Worm (Caenorhabditis elegans) whole organism, mixed stage, embryonic: ENCODE measurements around the gene K03B4.8.

Source experiments
- bed-3 ChIP-seq: fragments of 200-800 bp; sonication (Bioruptor generic); optimal IDR thresholded peaks from 3 replicates; lab custom pipeline; 2018; ENCODE audit warnings: mild to moderate bottlenecking, missing genetic modification characterization, moderate library complexity, missing compliant biosample characterization
- blmp-1 ChIP-seq: fragments of 150-350 bp; optimal IDR thresholded peaks from 2 replicates; lab custom pipeline; 2014; ENCODE audit warnings: missing biosample characterization, missing genetic modification characterization
- ceh-39 ChIP-seq: fragments of 150-350 bp; optimal IDR thresholded peaks from 2 replicates; lab custom pipeline; 2014; ENCODE audit warnings: missing biosample characterization, missing genetic modification characterization
- ceh-43 ChIP-seq: fragments of 200-800 bp; sonication (Bioruptor generic); optimal IDR thresholded peaks from 2 replicates; lab custom pipeline; 2018; ENCODE audit warnings: mild to moderate bottlenecking, missing genetic modification characterization, moderate library complexity, missing compliant biosample characterization
- ces-1 ChIP-seq: fragments of 150-350 bp; optimal IDR thresholded peaks from 2 replicates; lab custom pipeline; 2014; ENCODE audit warnings: missing biosample characterization, missing genetic modification reagents, missing genetic modification characterization
- cnd-1 ChIP-seq: fragments of 200-800 bp; sonication (Bioruptor generic); optimal IDR thresholded peaks from 2 replicates; lab custom pipeline; 2018; ENCODE audit warnings: mild to moderate bottlenecking, missing genetic modification characterization, missing compliant biosample characterization
- drap-1 ChIP-seq: fragments of 200-800 bp; sonication (Bioruptor generic); optimal IDR thresholded peaks from 3 replicates; lab custom pipeline; 2018; ENCODE audit warnings: mild to moderate bottlenecking, missing genetic modification characterization, missing compliant biosample characterization
- elt-1 ChIP-seq: sonication (generic microtip); optimal IDR thresholded peaks from 2 replicates; lab custom pipeline; 2017; ENCODE audit warnings: missing genetic modification characterization, mild to moderate bottlenecking, missing compliant biosample characterization, antibody characterized with exemption, moderate library complexity, borderline replicate concordance; ENCODE audit not compliant: insufficient read depth
- elt-3 ChIP-seq: fragments of 150-350 bp; optimal IDR thresholded peaks from 2 replicates; lab custom pipeline; 2014; ENCODE audit warnings: missing biosample characterization, missing genetic modification characterization
- flh-1 ChIP-seq: fragments of 200-800 bp; sonication (Bioruptor generic); optimal IDR thresholded peaks from 2 replicates; lab custom pipeline; 2018; ENCODE audit warnings: mild to moderate bottlenecking, missing genetic modification characterization, moderate library complexity, missing compliant biosample characterization
- ham-2 ChIP-seq: fragments of 200-800 bp; sonication (Bioruptor generic); optimal IDR thresholded peaks from 2 replicates; lab custom pipeline; 2018; ENCODE audit warnings: mild to moderate bottlenecking, missing genetic modification characterization, missing compliant biosample characterization
- hlh-1 ChIP-seq: fragments of 150-350 bp; optimal IDR thresholded peaks from 2 replicates; lab custom pipeline; 2014; ENCODE audit warnings: missing biosample characterization, missing genetic modification reagents, missing genetic modification characterization
- lin-13 ChIP-seq: fragments of 150-350 bp; optimal IDR thresholded peaks from 2 replicates; lab custom pipeline; 2014; ENCODE audit warnings: missing biosample characterization, missing genetic modification characterization
- lin-32 ChIP-seq: fragments of 200-800 bp; sonication (Bioruptor generic); optimal IDR thresholded peaks from 2 replicates; lab custom pipeline; 2018; ENCODE audit warnings: mild to moderate bottlenecking, missing genetic modification characterization, missing compliant biosample characterization
- mab-5 ChIP-seq: fragments of 150-350 bp; optimal IDR thresholded peaks from 2 replicates; lab custom pipeline; 2014; ENCODE audit warnings: missing biosample characterization, missing genetic modification characterization
- mep-1 ChIP-seq: fragments of 150-350 bp; optimal IDR thresholded peaks from 2 replicates; lab custom pipeline; 2017; ENCODE audit warnings: missing biosample characterization, missing genetic modification reagents, missing genetic modification characterization, inconsistent platforms
- mls-2 ChIP-seq: sonication (generic microtip); optimal IDR thresholded peaks from 2 replicates; lab custom pipeline; 2016; ENCODE audit warnings: mild to moderate bottlenecking, missing genetic modification characterization, moderate library complexity, missing compliant biosample characterization
- nhr-12 ChIP-seq: fragments of 150-350 bp; optimal IDR thresholded peaks from 2 replicates; lab custom pipeline; 2014; ENCODE audit warnings: missing biosample characterization, missing genetic modification characterization
- nhr-237 ChIP-seq: fragments of 150-350 bp; optimal IDR thresholded peaks from 2 replicates; lab custom pipeline; 2014; ENCODE audit warnings: missing biosample characterization, missing genetic modification characterization
- nhr-28 ChIP-seq: fragments of 150-350 bp; optimal IDR thresholded peaks from 2 replicates; lab custom pipeline; 2014; ENCODE audit warnings: missing biosample characterization, missing genetic modification characterization
- nhr-76 ChIP-seq: sonication (generic microtip); optimal IDR thresholded peaks from 2 replicates; lab custom pipeline; 2017; ENCODE audit warnings: missing biosample characterization, missing genetic modification characterization
- pha-4 ChIP-seq: fragments of 150-350 bp; optimal IDR thresholded peaks from 2 replicates; lab custom pipeline; 2018; ENCODE audit warnings: missing biosample characterization, missing genetic modification reagents, missing genetic modification characterization
- sem-2 ChIP-seq: fragments of 200-800 bp; sonication (Bioruptor generic); optimal IDR thresholded peaks from 2 replicates; lab custom pipeline; 2018; ENCODE audit warnings: mild to moderate bottlenecking, missing genetic modification characterization, missing compliant biosample characterization
- snpc-4 ChIP-seq: fragments of 150-350 bp; optimal IDR thresholded peaks from 2 replicates; lab custom pipeline; 2014; ENCODE audit warnings: missing biosample characterization, missing genetic modification characterization
- sptf-1 ChIP-seq: sonication (generic microtip); optimal IDR thresholded peaks from 2 replicates; lab custom pipeline; 2017; ENCODE audit warnings: mild to moderate bottlenecking, missing genetic modification characterization, moderate library complexity, missing compliant biosample characterization
- tbx-8 ChIP-seq: fragments of 200-800 bp; sonication (Bioruptor generic); optimal IDR thresholded peaks from 2 replicates; lab custom pipeline; 2018; ENCODE audit warnings: mild to moderate bottlenecking, missing genetic modification characterization, moderate library complexity, missing compliant biosample characterization
- unc-120 ChIP-seq: sonication (generic microtip); optimal IDR thresholded peaks from 2 replicates; lab custom pipeline; 2017; ENCODE audit warnings: missing genetic modification characterization, missing compliant biosample characterization; ENCODE audit not compliant: poor library complexity, severe bottlenecking
- unc-39 ChIP-seq: fragments of 150-350 bp; optimal IDR thresholded peaks from 2 replicates; lab custom pipeline; 2014; ENCODE audit warnings: missing biosample characterization, missing genetic modification characterization
- unc-62 ChIP-seq: fragments of 150-350 bp; optimal IDR thresholded peaks from 2 replicates; lab custom pipeline; 2014; ENCODE audit warnings: missing biosample characterization, missing genetic modification reagents, missing genetic modification characterization
- ztf-11 ChIP-seq: fragments of 150-350 bp; optimal IDR thresholded peaks from 2 replicates; lab custom pipeline; 2014; ENCODE audit warnings: missing biosample characterization, missing genetic modification characterization

K03B4.8 gene

DNA sequence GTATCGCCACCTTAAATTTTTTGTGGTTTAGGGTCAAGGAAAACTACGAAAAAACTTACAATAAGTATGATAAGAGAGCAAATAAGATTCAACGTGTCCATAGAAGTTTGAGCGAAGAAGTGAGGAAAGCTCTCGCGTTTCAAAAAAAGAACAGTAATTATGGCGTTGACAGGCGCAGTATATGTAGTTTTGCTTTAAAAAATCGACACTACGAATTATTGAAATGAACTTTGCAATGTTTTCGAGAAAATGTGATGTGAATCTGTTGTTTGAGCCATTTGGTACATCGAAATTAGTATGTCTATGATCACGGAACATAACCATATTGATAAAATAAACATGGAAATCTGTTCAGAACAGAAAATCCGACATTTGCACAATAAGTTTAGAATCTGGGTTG, 12.0 kb downstream of the K03B4.8 start, which contains the start of gene srx-74:
srx-74 (minus strand) TSS at position 101 of the 400 bp plus-strand sequence.
- TF ChIP-seq sem-2 (no peak), ces-1 (no peak), elt-1 (tag; lab: Kevin White, UChicago) (no peak), pha-4 (no peak)

DNA sequence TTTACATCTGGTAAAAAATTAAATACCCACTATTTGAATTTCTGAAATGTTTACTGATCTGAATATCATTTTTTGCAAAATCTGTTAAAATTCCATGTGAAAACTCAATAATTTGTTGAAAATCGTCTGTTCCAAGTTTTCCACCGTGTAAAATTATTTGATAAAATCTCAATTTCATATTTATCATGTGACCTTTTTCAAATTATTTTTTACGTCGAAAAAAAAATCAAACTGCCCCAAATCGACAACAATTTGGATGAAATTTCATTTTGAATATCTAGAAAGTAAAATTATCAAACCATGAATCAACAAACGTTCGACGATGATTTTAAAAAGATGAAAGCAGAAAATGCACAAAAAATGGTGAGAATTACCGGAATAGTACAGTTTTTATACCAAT, 19.2 kb downstream of the K03B4.8 start, which contains the start of gene F41F3.9:
F41F3.9 (plus strand) TSS at position 301 of the 400 bp plus-strand sequence.
- no peak for TF ChIP-seq ces-1
- no peak for TF ChIP-seq nhr-12
- TF ChIP-seq hlh-1 (tag; lab: Kevin White, UChicago) = no peak
- no peak for TF ChIP-seq tbx-8 (GFP tag; lab: Kevin White, UChicago)
- no peak for TF ChIP-seq lin-13 (tag; lab: Kevin White, UChicago)
- no peak for TF ChIP-seq cnd-1 (tag; lab: Kevin White, UChicago)
- TF ChIP-seq ceh-43 (GFP tag; lab: Kevin White, UChicago) = no peak
- no peak for TF ChIP-seq nhr-237 (tag; lab: Kevin White, UChicago)
- TF ChIP-seq drap-1 = no peak
- no peak for TF ChIP-seq blmp-1
- TF ChIP-seq unc-120 (tag; lab: Kevin White, UChicago) = no peak

DNA sequence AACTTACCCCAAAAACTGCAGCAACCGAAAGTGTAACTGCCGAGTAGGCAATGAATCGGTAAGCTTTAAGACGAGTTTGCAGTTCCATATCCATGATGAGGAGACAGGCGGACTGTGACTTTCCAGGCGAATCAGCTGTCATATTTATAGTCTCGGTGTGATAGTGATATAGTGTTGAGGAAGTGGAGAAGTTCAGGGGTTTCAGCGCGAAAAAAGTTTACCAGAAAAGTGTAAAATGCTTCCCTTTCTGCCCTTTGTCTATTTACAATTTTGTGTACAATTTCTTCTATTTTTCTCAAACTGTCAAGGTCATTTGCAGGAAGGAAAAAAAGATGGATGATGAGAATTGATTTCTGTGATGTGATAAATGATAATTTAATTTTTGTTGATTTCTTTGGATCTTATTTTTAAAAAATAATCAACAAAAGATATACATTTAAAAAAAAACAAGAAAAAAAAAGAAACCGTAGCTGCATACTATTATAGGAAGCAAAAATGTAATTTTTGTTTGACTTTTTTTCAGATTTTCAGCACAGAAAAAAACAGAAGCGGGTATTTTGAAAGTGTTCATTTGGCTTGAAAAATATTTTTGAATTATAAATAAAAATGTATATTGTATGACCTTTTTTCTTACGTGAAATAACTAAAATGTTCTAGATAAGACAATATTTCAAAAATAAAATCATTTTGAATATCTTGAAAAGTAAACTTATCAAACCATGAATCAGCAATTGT, 20.4 kb downstream of the K03B4.8 start, which contains the start of the genes col-139 and F41F3.1:
col-139 (minus strand) TSS at position 101 of the 735 bp plus-strand sequence.
F41F3.1 (plus strand) TSS at position 685 of the 735 bp plus-strand sequence.
- TF ChIP-seq drap-1 (no peak), lin-13 (tag; lab: Kevin White, UChicago) (no peak), ceh-43 (GFP tag; lab: Kevin White, UChicago) (no peak), ceh-39 (tag; lab: Kevin White, UChicago) (no peak), unc-62 (no peak), ces-1 (no peak), sem-2 (no peak), lin-32 (GFP tag; lab: Kevin White, UChicago) (no peak), elt-3 (no peak)

DNA sequence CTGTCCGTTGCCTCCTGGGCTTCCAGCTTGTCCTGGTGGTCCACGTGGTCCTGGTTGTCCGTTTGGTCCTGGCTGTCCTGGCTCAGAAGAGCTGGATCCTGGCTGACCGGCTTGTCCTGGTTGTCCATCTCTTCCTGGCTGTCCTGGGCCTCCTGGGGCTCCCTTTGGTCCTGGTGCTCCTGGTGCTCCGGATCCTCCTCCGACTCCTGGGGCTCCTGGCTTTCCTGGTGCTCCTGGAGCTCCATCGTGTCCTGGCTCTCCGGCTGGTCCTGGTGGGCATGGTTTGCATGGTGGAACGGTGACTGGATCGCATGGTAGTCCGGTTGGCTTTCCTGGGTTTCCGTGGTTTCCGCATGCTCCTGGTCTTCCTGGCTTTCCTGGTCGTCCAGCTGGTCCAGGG, 21.3 kb downstream of the K03B4.8 start:
- no peak for TF ChIP-seq flh-1 (GFP tag; lab: Kevin White, UChicago)
- no peak for TF ChIP-seq elt-1 (tag; lab: Kevin White, UChicago)
- TF ChIP-seq, all 35 proteins: peak for 0

DNA sequence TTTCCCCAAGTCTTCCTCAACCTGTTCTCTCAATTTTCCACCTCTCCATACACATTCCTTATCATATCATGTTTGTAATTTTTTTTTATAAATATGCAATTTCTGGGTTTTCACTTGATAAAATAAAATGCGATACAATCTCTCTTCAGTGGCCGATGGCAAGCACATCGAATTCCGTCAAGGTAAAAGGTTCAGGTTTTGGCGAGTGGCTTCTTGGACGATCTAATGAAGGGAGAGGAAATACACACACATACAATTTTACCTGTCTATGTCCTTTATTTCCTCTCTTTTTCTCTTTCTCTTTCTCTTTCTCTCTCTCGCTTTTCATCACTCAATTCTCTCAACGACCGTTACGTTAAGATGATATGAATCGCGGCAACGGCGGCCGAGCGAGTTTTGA, 22.9 kb downstream of the K03B4.8 start:
- TF ChIP-seq blmp-1 = no peak
- TF ChIP-seq ham-2 (GFP tag; lab: Kevin White, UChicago) = peak; percentile 20
- peak; percentile 53 for TF ChIP-seq elt-1 (tag; lab: Kevin White, UChicago)

DNA sequence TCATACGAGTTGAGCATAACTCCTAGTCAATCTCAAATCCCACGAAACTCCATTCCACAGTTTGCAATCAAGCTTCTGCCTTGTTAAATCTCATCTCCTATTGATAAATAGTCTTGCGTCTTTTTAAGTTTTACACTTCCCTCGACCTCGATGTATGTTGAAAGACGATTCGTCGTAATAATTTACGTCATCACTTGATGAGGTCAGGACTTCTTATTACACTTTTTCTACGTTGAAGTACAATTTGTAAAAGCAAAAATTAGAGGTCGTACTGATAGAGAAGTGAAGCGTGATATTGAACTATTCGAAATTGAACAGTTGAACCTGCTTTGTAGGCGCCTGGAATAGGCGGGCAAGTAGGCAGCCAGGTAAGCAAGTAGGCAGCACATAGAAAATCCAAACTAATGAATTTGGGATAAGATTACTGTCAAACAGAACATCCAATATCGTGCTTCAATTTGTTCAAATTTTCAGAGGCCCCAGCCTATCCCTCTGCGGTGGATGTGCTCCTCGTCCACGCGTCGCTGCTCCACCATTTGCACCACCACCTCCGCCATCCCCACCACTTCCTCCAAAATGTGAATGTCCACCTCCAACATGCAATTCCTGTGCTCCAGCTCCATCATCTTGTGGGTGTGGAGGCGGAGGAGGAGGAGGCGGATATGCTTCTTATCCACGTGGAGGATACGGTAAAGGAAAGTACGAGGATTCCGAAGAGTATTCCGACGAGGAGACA, 24.6 kb downstream of the K03B4.8 start:
- TF ChIP-seq nhr-237 (tag; lab: Kevin White, UChicago) (no peak), nhr-28 (tag; lab: Kevin White, UChicago) (no peak), snpc-4 (tag; lab: Kevin White, UChicago) (no peak), ztf-11 (tag; lab: Kevin White, UChicago) (no peak), mls-2 (tag; lab: Kevin White, UChicago) (no peak), unc-120 (tag; lab: Kevin White, UChicago) (no peak), mab-5 (tag; lab: Kevin White, UChicago) (no peak), ceh-39 (tag; lab: Kevin White, UChicago) (no peak), tbx-8 (GFP tag; lab: Kevin White, UChicago) (no peak), hlh-1 (tag; lab: Kevin White, UChicago) (no peak), mep-1 (tag; lab: Kevin White, UChicago) (no peak), elt-3 (no peak), unc-39 (tag; lab: Kevin White, UChicago) (no peak), nhr-76 (tag; lab: Kevin White, UChicago) (no peak), bed-3 (no peak), sptf-1 (tag; lab: Kevin White, UChicago) (no peak), unc-62 (no peak), elt-1 (tag; lab: Kevin White, UChicago) (no peak), blmp-1 (no peak)
